Fruit fly (Drosophila melanogaster) whole organism, adult: Measurements from ENCODE around the gene gce.

Source experiments
- CG12768 ChIP-seq: fragments of 200-800 bp; sonication (Bioruptor generic); optimal IDR thresholded peaks from 2 replicates; lab custom pipeline; 2017; ENCODE audit warnings: missing biosample characterization, missing genetic modification characterization, mild to moderate bottlenecking, moderate library complexity, missing genetic modification reagents
- Hr96 ChIP-seq: fragments of 200-800 bp; sonication (Bioruptor generic); optimal IDR thresholded peaks from 2 replicates; lab custom pipeline; 2016; ENCODE audit warnings: missing biosample characterization, missing genetic modification characterization
- kay ChIP-seq: fragments of 200-800 bp; sonication (Bioruptor generic); peaks from one replicate; lab custom pipeline; 2016; ENCODE audit warnings: missing biosample characterization, missing genetic modification characterization, borderline replicate concordance

dm6 chrX:15342017-15342416 is 44.5 kb downstream of the gce start, which contains the start of gene CG9123:
- TF ChIP-seq CG12768 (GFP tag; lab: Kevin White, UChicago) (no peak), kay (GFP tag; lab: Kevin White, UChicago) (no peak), Hr96 (GFP tag; lab: Kevin White, UChicago) (no peak)
